Worm (Caenorhabditis elegans) whole organism, mixed stage, embryonic: ENCODE measurements around the gene acl-8.

Experiments
- bed-3 ChIP-seq: fragments of 200-800 bp; sonication (Bioruptor generic); optimal IDR thresholded peaks from 3 replicates; lab custom pipeline; 2018; ENCODE audit warnings: mild to moderate bottlenecking, missing genetic modification characterization, moderate library complexity, missing compliant biosample characterization
- mab-5 ChIP-seq: fragments of 150-350 bp; optimal IDR thresholded peaks from 2 replicates; lab custom pipeline; 2014; ENCODE audit warnings: missing biosample characterization, missing genetic modification characterization
- mep-1 ChIP-seq: fragments of 150-350 bp; optimal IDR thresholded peaks from 2 replicates; lab custom pipeline; 2017; ENCODE audit warnings: missing biosample characterization, missing genetic modification reagents, missing genetic modification characterization, inconsistent platforms
- mls-2 ChIP-seq: sonication (generic microtip); optimal IDR thresholded peaks from 2 replicates; lab custom pipeline; 2016; ENCODE audit warnings: mild to moderate bottlenecking, missing genetic modification characterization, moderate library complexity, missing compliant biosample characterization
- snpc-4 ChIP-seq: fragments of 150-350 bp; optimal IDR thresholded peaks from 2 replicates; lab custom pipeline; 2014; ENCODE audit warnings: missing biosample characterization, missing genetic modification characterization
- tbx-8 ChIP-seq: fragments of 200-800 bp; sonication (Bioruptor generic); optimal IDR thresholded peaks from 2 replicates; lab custom pipeline; 2018; ENCODE audit warnings: mild to moderate bottlenecking, missing genetic modification characterization, moderate library complexity, missing compliant biosample characterization
- unc-62 ChIP-seq: fragments of 150-350 bp; optimal IDR thresholded peaks from 2 replicates; lab custom pipeline; 2014; ENCODE audit warnings: missing biosample characterization, missing genetic modification reagents, missing genetic modification characterization
- ztf-11 ChIP-seq: fragments of 150-350 bp; optimal IDR thresholded peaks from 2 replicates; lab custom pipeline; 2014; ENCODE audit warnings: missing biosample characterization, missing genetic modification characterization

ce11 chrV:6442037-6442436 lies 8.6 kb upstream of the acl-8 start, which contains the start of gene T05H4.3:
- TF ChIP-seq mep-1 (tag; lab: Kevin White, UChicago) (no peak), unc-62 (GFP tag; lab: Kevin White, UChicago) (no peak), ztf-11 (tag; lab: Kevin White, UChicago) (no peak), mls-2 (tag; lab: Kevin White, UChicago) (no peak), bed-3 (GFP tag; lab: Kevin White, UChicago) (no peak), tbx-8 (GFP tag; lab: Kevin White, UChicago) (no peak), mab-5 (tag; lab: Kevin White, UChicago) (no peak), snpc-4 (tag; lab: Kevin White, UChicago) (no peak)
